Fruit fly (Drosophila melanogaster) whole organism, embryonic: ENCODE measurements around the gene shakB.
A peak's percentile ranks its signal among the peaks of the same experiment; 100 is the strongest.

Experiments used
- Asciz ChIP-seq: fragments of 200-800 bp; sonication (Bioruptor generic); optimal IDR thresholded peaks from 2 replicates; lab custom pipeline; 2017; ENCODE audit warnings: missing biosample characterization, mild to moderate bottlenecking, missing genetic modification characterization, missing genetic modification reagents
- BtbVII ChIP-seq: fragments of 200-800 bp; sonication (Bioruptor generic); optimal IDR thresholded peaks from 3 replicates; lab custom pipeline; 2017; ENCODE audit warnings: missing biosample characterization, mild to moderate bottlenecking, missing genetic modification characterization
- CG10209 ChIP-seq: fragments of 200-800 bp; sonication (Bioruptor generic); optimal IDR thresholded peaks from 3 replicates; lab custom pipeline; 2017; ENCODE audit warnings: missing biosample characterization, mild to moderate bottlenecking, missing genetic modification characterization, missing genetic modification reagents
- CG12219 ChIP-seq: fragments of 200-800 bp; sonication (Bioruptor generic); optimal IDR thresholded peaks from 3 replicates; lab custom pipeline; 2018; ENCODE audit warnings: missing biosample characterization, mild to moderate bottlenecking, missing genetic modification characterization
- CG12299 ChIP-seq: fragments of 200-800 bp; sonication (Bioruptor generic); optimal IDR thresholded peaks from 2 replicates; lab custom pipeline; 2018; ENCODE audit warnings: missing biosample characterization, mild to moderate bottlenecking, missing genetic modification characterization
- CG13424 ChIP-seq: fragments of 200-800 bp; sonication (Bioruptor generic); optimal IDR thresholded peaks from 2 replicates; lab custom pipeline; 2019; ENCODE audit warnings: missing biosample characterization, mild to moderate bottlenecking, missing genetic modification characterization, moderate library complexity
- CG13894 ChIP-seq: fragments of 200-800 bp; sonication (Bioruptor generic); optimal IDR thresholded peaks from 3 replicates; lab custom pipeline; 2018; ENCODE audit warnings: missing biosample characterization, mild to moderate bottlenecking, missing genetic modification characterization, moderate library complexity
- CG15269 ChIP-seq: fragments of 200-800 bp; sonication (Bioruptor generic); optimal IDR thresholded peaks from 2 replicates; lab custom pipeline; 2018; ENCODE audit warnings: missing biosample characterization, mild to moderate bottlenecking, missing genetic modification characterization, moderate library complexity
- CG16779 ChIP-seq: fragments of 200-800 bp; sonication (Bioruptor generic); IDR thresholded peaks from 2 replicates; pipeline ENCODE4 v1.3.6; 2022; ENCODE audit warnings: missing biosample characterization, missing genetic modification characterization
- CG17385 ChIP-seq: fragments of 200-800 bp; sonication (Bioruptor generic); optimal IDR thresholded peaks from 3 replicates; lab custom pipeline; 2018; ENCODE audit warnings: missing biosample characterization, mild to moderate bottlenecking, missing genetic modification characterization
- CG17912 ChIP-seq: fragments of 200-800 bp; sonication (Bioruptor generic); optimal IDR thresholded peaks from 2 replicates; lab custom pipeline; 2018; ENCODE audit warnings: missing biosample characterization, mild to moderate bottlenecking, missing genetic modification characterization
- CG1792 ChIP-seq: fragments of 200-800 bp; sonication (Bioruptor generic); optimal IDR thresholded peaks from 2 replicates; lab custom pipeline; 2016; ENCODE audit warnings: missing biosample characterization, missing genetic modification characterization
- CG18599 ChIP-seq: fragments of 200-800 bp; sonication (Bioruptor generic); optimal IDR thresholded peaks from 3 replicates; lab custom pipeline; 2017; ENCODE audit warnings: missing biosample characterization, missing genetic modification characterization, mild to moderate bottlenecking, moderate library complexity, missing genetic modification reagents
- CG2120 ChIP-seq: fragments of 200-800 bp; sonication (Bioruptor generic); optimal IDR thresholded peaks from 3 replicates; lab custom pipeline; 2016; ENCODE audit warnings: missing biosample characterization, missing genetic modification characterization
- CG2712 ChIP-seq: fragments of 200-800 bp; optimal IDR thresholded peaks from 3 replicates; lab custom pipeline; 2019; ENCODE audit warnings: missing biosample characterization, mild to moderate bottlenecking, missing genetic modification characterization, moderate library complexity
- CG30431 ChIP-seq: fragments of 200-800 bp; sonication (Bioruptor generic); optimal IDR thresholded peaks from 2 replicates; lab custom pipeline; 2017; ENCODE audit warnings: missing biosample characterization, missing genetic modification characterization
- CG32767 ChIP-seq: fragments of 200-800 bp; sonication (Bioruptor generic); IDR thresholded peaks from 2 replicates; pipeline ENCODE4 v1.3.6; 2022; ENCODE audit warnings: missing biosample characterization, missing genetic modification characterization
- CG43689 ChIP-seq: fragments of 200-800 bp; sonication (Bioruptor generic); IDR thresholded peaks from 2 replicates; pipeline ENCODE4 v1.3.6; 2022; ENCODE audit warnings: missing biosample characterization, missing genetic modification characterization
- CG4820 ChIP-seq: fragments of 200-800 bp; sonication (Bioruptor generic); optimal IDR thresholded peaks from 3 replicates; lab custom pipeline; 2016; ENCODE audit warnings: missing biosample characterization, missing genetic modification characterization
- CG6689 ChIP-seq: fragments of 200-800 bp; sonication (Bioruptor generic); IDR thresholded peaks from 2 replicates; pipeline ENCODE4 v1.3.6; 2022; ENCODE audit warnings: missing biosample characterization, missing genetic modification characterization
- CG8478 ChIP-seq: fragments of >200 bp; optimal IDR thresholded peaks from 2 replicates; lab custom pipeline; 2018
- CG9817 ChIP-seq: fragments of 200-800 bp; sonication (Bioruptor generic); optimal IDR thresholded peaks from 2 replicates; lab custom pipeline; 2018; ENCODE audit warnings: missing biosample characterization, mild to moderate bottlenecking, missing genetic modification characterization, moderate library complexity
- D19A ChIP-seq: fragments of 200-800 bp; optimal IDR thresholded peaks from 3 replicates; lab custom pipeline; 2019; ENCODE audit warnings: missing biosample characterization, mild to moderate bottlenecking, missing genetic modification characterization, moderate library complexity
- Max ChIP-seq: fragments of 200-800 bp; sonication (Bioruptor generic); optimal IDR thresholded peaks from 2 replicates; lab custom pipeline; 2016; ENCODE audit warnings: missing biosample characterization, mild to moderate bottlenecking, missing genetic modification characterization
- Myb ChIP-seq: fragments of 200-800 bp; sonication (Bioruptor generic); optimal IDR thresholded peaks from 2 replicates; lab custom pipeline; 2016; ENCODE audit warnings: missing biosample characterization, missing genetic modification characterization
- Oli ChIP-seq: fragments of 200-800 bp; sonication (Bioruptor generic); optimal IDR thresholded peaks from 2 replicates; lab custom pipeline; 2018; ENCODE audit warnings: missing biosample characterization, mild to moderate bottlenecking, missing genetic modification characterization, moderate library complexity
- Opbp ChIP-seq: fragments of 200-800 bp; sonication (Bioruptor generic); IDR thresholded peaks from 3 replicates; pipeline ENCODE4 v1.3.6; 2022; ENCODE audit warnings: missing biosample characterization, missing genetic modification characterization; ENCODE audit not compliant: partially characterized antibody
- Tbp ChIP-seq: fragments of >200 bp; optimal IDR thresholded peaks from 2 replicates; lab custom pipeline; 2018; ENCODE audit warnings: missing biosample characterization, missing genetic modification characterization
- bbx ChIP-seq: fragments of 200-800 bp; sonication (Bioruptor generic); IDR thresholded peaks from 2 replicates; pipeline ENCODE4 v1.3.6; 2022; ENCODE audit warnings: missing biosample characterization, missing genetic modification characterization; ENCODE audit not compliant: partially characterized antibody
- chif ChIP-seq, 2 experiments: fragments of 200-800 bp; sonication (Bioruptor generic); optimal IDR thresholded peaks; 3 replicates each; lab custom pipeline; 2016; ENCODE audit warnings: missing biosample characterization in 2 of 2, missing genetic modification characterization in 2 of 2
- dati ChIP-seq: fragments of 200-800 bp; sonication (Bioruptor generic); IDR thresholded peaks from 2 replicates; pipeline ENCODE4 v1.3.6; 2022; ENCODE audit warnings: missing biosample characterization, missing genetic modification characterization
- dmrt11E ChIP-seq: fragments of 200-800 bp; sonication (Bioruptor generic); optimal IDR thresholded peaks from 3 replicates; lab custom pipeline; 2018; ENCODE audit warnings: missing biosample characterization, mild to moderate bottlenecking, missing genetic modification characterization, moderate library complexity
- fu2 ChIP-seq: fragments of 200-800 bp; sonication (Bioruptor generic); optimal IDR thresholded peaks from 2 replicates; lab custom pipeline; 2016; ENCODE audit warnings: missing biosample characterization, missing genetic modification characterization
- knrl ChIP-seq: fragments of 200-800 bp; sonication (Bioruptor generic); IDR thresholded peaks from 3 replicates; pipeline ENCODE4 v1.3.6; 2022; ENCODE audit warnings: missing biosample characterization, missing genetic modification characterization; ENCODE audit not compliant: partially characterized antibody
- lab ChIP-seq: fragments of 200-800 bp; sonication (Bioruptor generic); optimal IDR thresholded peaks from 3 replicates; lab custom pipeline; 2017; ENCODE audit warnings: missing biosample characterization, missing genetic modification characterization, mild to moderate bottlenecking, moderate library complexity, missing genetic modification reagents
- nerfin-2 ChIP-seq: fragments of 200-800 bp; sonication (Bioruptor generic); IDR thresholded peaks from 2 replicates; pipeline ENCODE4 v1.3.6; 2022; ENCODE audit warnings: missing biosample characterization, missing genetic modification characterization; ENCODE audit not compliant: partially characterized antibody
- org-1 ChIP-seq: fragments of 200-800 bp; sonication (Bioruptor generic); optimal IDR thresholded peaks from 2 replicates; lab custom pipeline; 2017; ENCODE audit warnings: missing biosample characterization, missing genetic modification characterization
- peb ChIP-seq: fragments of 200-800 bp; sonication (Bioruptor generic); IDR thresholded peaks from 2 replicates; pipeline ENCODE4 v1.3.6; 2022; ENCODE audit warnings: missing biosample characterization, missing genetic modification characterization
- phol ChIP-seq: fragments of 200-800 bp; sonication (Bioruptor generic); optimal IDR thresholded peaks from 3 replicates; lab custom pipeline; 2018; ENCODE audit warnings: missing biosample characterization, mild to moderate bottlenecking, missing genetic modification characterization, moderate library complexity
- psq ChIP-seq: fragments of 200-800 bp; sonication (Bioruptor generic); optimal IDR thresholded peaks from 2 replicates; lab custom pipeline; 2017; ENCODE audit warnings: missing biosample characterization, missing genetic modification characterization
- slbo ChIP-seq: fragments of 200-800 bp; sonication (Bioruptor generic); IDR thresholded peaks from 2 replicates; pipeline ENCODE4 v1.3.6; 2022; ENCODE audit warnings: missing biosample characterization, missing genetic modification characterization
- trh ChIP-seq: fragments of 200-800 bp; sonication (Bioruptor generic); optimal IDR thresholded peaks from 2 replicates; lab custom pipeline; 2016; ENCODE audit warnings: missing biosample characterization, missing genetic modification characterization
- tup ChIP-seq: fragments of 200-800 bp; sonication (Bioruptor generic); optimal IDR thresholded peaks from 2 replicates; lab custom pipeline; 2016; ENCODE audit warnings: missing biosample characterization, mild to moderate bottlenecking, missing genetic modification characterization, moderate library complexity
- unpg ChIP-seq: fragments of 200-800 bp; sonication (Bioruptor generic); optimal IDR thresholded peaks from 3 replicates; lab custom pipeline; 2018; ENCODE audit warnings: missing biosample characterization, mild to moderate bottlenecking, missing genetic modification characterization, moderate library complexity
- wdn ChIP-seq: fragments of 200-800 bp; sonication (Bioruptor generic); IDR thresholded peaks from 2 replicates; pipeline ENCODE4 v1.3.6; 2022; ENCODE audit warnings: missing biosample characterization, missing genetic modification characterization

shakB gene

DNA sequence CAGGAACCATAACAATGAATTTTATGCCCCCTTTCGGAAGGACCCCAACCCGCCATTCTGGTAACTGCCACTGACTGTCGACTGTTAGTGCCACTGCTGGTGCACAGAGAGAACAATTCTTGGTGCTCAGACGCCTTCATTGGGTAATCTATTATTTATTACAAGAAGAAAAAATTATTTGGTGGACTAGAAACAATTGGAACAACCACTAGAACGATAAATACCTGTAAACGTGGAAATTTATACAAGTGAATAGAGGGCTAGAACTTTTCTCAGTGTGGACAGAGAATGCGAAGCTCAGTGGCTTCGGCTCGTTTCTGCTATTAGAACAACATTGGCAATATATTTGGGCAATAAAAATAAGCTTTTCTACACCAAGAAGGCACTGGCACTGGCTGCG is 129.4 kb downstream of the shakB start (continued):
- TF ChIP-seq CG17912: no peak
- TF ChIP-seq CG15269 (tag; lab: Kevin White, UChicago): peak; percentile 59
- TF ChIP-seq CG17385: peak; percentile 13
- no peak for TF ChIP-seq chif (GFP tag; optimal IDR thresholded peaks at IDR 0.05; lab: Kevin White, UChicago)
- TF ChIP-seq CG6689 (GFP tag; lab: Robert Waterston, UW): no peak
- peak; percentile 2 for TF ChIP-seq CG2712 (tag; lab: Kevin White, UChicago)
- TF ChIP-seq CG2120: peak; percentile 53
- TF ChIP-seq CG18599 (GFP tag; lab: Kevin White, UChicago): peak; percentile 76
- TF ChIP-seq CG10209 (GFP tag; lab: Kevin White, UChicago): no peak
- no peak for TF ChIP-seq D19A (tag; lab: Kevin White, UChicago)
- TF ChIP-seq nerfin-2 (GFP tag; lab: Robert Waterston, UW): no peak
- TF ChIP-seq tup (GFP tag; lab: Kevin White, UChicago): no peak
- no peak for TF ChIP-seq phol
- TF ChIP-seq CG16779: no peak
- TF ChIP-seq psq (GFP tag; lab: Kevin White, UChicago): no peak
- peak; percentile 25 for TF ChIP-seq unpg (GFP tag; lab: Kevin White, UChicago)
- TF ChIP-seq lab (GFP tag; lab: Kevin White, UChicago): peak; percentile 67
- no peak for TF ChIP-seq CG1792 (GFP tag; lab: Kevin White, UChicago)
- no peak for TF ChIP-seq CG4820 (GFP tag; lab: Kevin White, UChicago)
- no peak for TF ChIP-seq dati
- peak; percentile 17 for TF ChIP-seq CG13424 (tag; lab: Kevin White, UChicago)
- no peak for TF ChIP-seq trh (GFP tag; lab: Kevin White, UChicago)
- no peak for TF ChIP-seq bbx (GFP tag; lab: Robert Waterston, UW)
- TF ChIP-seq CG8478 (lab: Kevin White, UChicago): no peak
- TF ChIP-seq Opbp: no peak
- no peak for TF ChIP-seq dmrt11E (tag; lab: Kevin White, UChicago)
- no peak for TF ChIP-seq wdn (GFP tag; lab: Robert Waterston, UW)
- TF ChIP-seq CG32767 (GFP tag; lab: Robert Waterston, UW): no peak
- no peak for TF ChIP-seq CG30431 (GFP tag; lab: Kevin White, UChicago)
- no peak for TF ChIP-seq CG43689 (GFP tag; lab: Robert Waterston, UW)
- TF ChIP-seq Tbp: no peak
- TF ChIP-seq org-1 (GFP tag; lab: Kevin White, UChicago): peak; percentile 8
- no peak for TF ChIP-seq BtbVII (GFP tag; lab: Kevin White, UChicago)
- TF ChIP-seq Max: no peak
- TF ChIP-seq knrl (GFP tag; lab: Robert Waterston, UW): no peak
- 0 out of 2 replicates have a peak, but pooled peaks have one; percentile 28 for TF ChIP-seq peb
- TF ChIP-seq Asciz (GFP tag; lab: Kevin White, UChicago): no peak
- TF ChIP-seq CG9817 (tag; lab: Kevin White, UChicago): peak; percentile 28
- no peak for TF ChIP-seq CG12219 (GFP tag; lab: Kevin White, UChicago)
- TF ChIP-seq CG13894 (tag; lab: Kevin White, UChicago): peak; percentile 13
- TF ChIP-seq Myb: no peak
- TF ChIP-seq CG12299: no peak
- no peak for TF ChIP-seq fu2 (GFP tag; lab: Kevin White, UChicago)
- peak; percentile 50; the same call in 1 of the 2 replicates for TF ChIP-seq slbo
- peak; percentile 27 for TF ChIP-seq Oli (tag; lab: Kevin White, UChicago)
- TF ChIP-seq, all 482 proteins: peak for 51
